Comparison of ENCODE assay signal across 2 fruit fly cellular contexts in genomic region chr2L:2214004-2214403, dm6.
A peak's percentile ranks its signal among the peaks of the same experiment; 100 is the strongest.
TF ChIP-seq lines count a peak whose summit lies in the region.

Gene Uch, minus strand, starts transcription at chr2L:2214211.
Gene CG34174, plus strand, starts transcription at chr2L:2214266.

TF ChIP-seq in whole organism, adult, 20 proteins besides CTCF, POLR2A, EP300 and RAD21 (continued from another document):
- peak; percentile 51 for TF ChIP-seq CG11617 (GFP tag; optimal IDR thresholded peaks at IDR 0.05; lab: Kevin White, UChicago)
- TF ChIP-seq Crg-1 (GFP tag; optimal IDR thresholded peaks at IDR 0.05; lab: Kevin White, UChicago) = peak; percentile 78
TF ChIP-seq in whole organism, adult: peak in this region for 12.

TF ChIP-seq in whole organism, embryonic, 481 proteins besides CTCF, POLR2A, EP300 and RAD21 (continued from another document and continues in another):
- no peak for TF ChIP-seq btn (GFP tag; optimal IDR thresholded peaks at IDR 0.05; lab: Kevin White, UChicago)
- no peak for TF ChIP-seq CG32532 (GFP tag; IDR thresholded peaks at IDR 0.05; lab: Robert Waterston, UW)
- peak; percentile 9 for TF ChIP-seq gro (GFP tag; optimal IDR thresholded peaks at IDR 0.05; lab: Kevin White, UChicago)
- TF ChIP-seq cwo (GFP tag; optimal IDR thresholded peaks at IDR 0.05; lab: Kevin White, UChicago) = no peak
- TF ChIP-seq Dref (GFP tag; IDR thresholded peaks at IDR 0.05; lab: Robert Waterston, UW) = peak; percentile 60
- TF ChIP-seq CG30431 (GFP tag; optimal IDR thresholded peaks at IDR 0.05; lab: Kevin White, UChicago) = no peak
- TF ChIP-seq dmrt99B (tag; optimal IDR thresholded peaks at IDR 0.05; lab: Kevin White, UChicago) = no peak
- peak in 1 of 2 experiments; percentile 19 for TF ChIP-seq Trl (optimal IDR thresholded peaks at IDR 0.05; lab: Kevin White, UChicago)
- TF ChIP-seq Trl (GFP tag; optimal IDR thresholded peaks at IDR 0.05; lab: Kevin White, UChicago) = peak; percentile 4
- TF ChIP-seq grau (tag; optimal IDR thresholded peaks at IDR 0.05; lab: Kevin White, UChicago) = peak; percentile 34
- peak; percentile 74 for TF ChIP-seq hkb (optimal IDR thresholded peaks at IDR 0.05; lab: Kevin White, UChicago)
- no peak for TF ChIP-seq hkb (GFP tag; IDR thresholded peaks at IDR 0.05; lab: Robert Waterston, UW)
- TF ChIP-seq lbe (GFP tag; optimal IDR thresholded peaks at IDR 0.05; lab: Kevin White, UChicago) = peak; percentile 43
- no peak for TF ChIP-seq CG4730 (GFP tag; IDR thresholded peaks at IDR 0.05; lab: Robert Waterston, UW)
- peak; percentile 67; the same call in 1 of the 2 replicates for TF ChIP-seq amos (GFP tag; IDR thresholded peaks at IDR 0.05; lab: Robert Waterston, UW; ENCODE audit: partially characterized antibody)
- TF ChIP-seq CG9215 (GFP tag; IDR thresholded peaks at IDR 0.05; lab: Robert Waterston, UW) = no peak
- TF ChIP-seq CG17829 (tag; optimal IDR thresholded peaks at IDR 0.05; lab: Kevin White, UChicago) = peak; percentile 19
- no peak for TF ChIP-seq jumu (GFP tag; optimal IDR thresholded peaks at IDR 0.05; lab: Kevin White, UChicago)
- TF ChIP-seq Sin3A (optimal IDR thresholded peaks at IDR 0.05; lab: Kevin White, UChicago) = peak; percentile 43
- TF ChIP-seq Ravus (GFP tag; IDR thresholded peaks at IDR 0.05; lab: Robert Waterston, UW) = no peak
- peak; percentile 3 for TF ChIP-seq Bteb2 (GFP tag; optimal IDR thresholded peaks at IDR 0.05; lab: Kevin White, UChicago)
- no peak for TF ChIP-seq crol (GFP tag; IDR thresholded peaks at IDR 0.05; lab: Robert Waterston, UW)
- peak; percentile 21 for TF ChIP-seq CG12155 (GFP tag; optimal IDR thresholded peaks at IDR 0.05; lab: Kevin White, UChicago)
- peak; percentile 79 for TF ChIP-seq BEAF-32 (GFP tag; optimal IDR thresholded peaks at IDR 0.05; lab: Kevin White, UChicago)
- peak; percentile 42 for TF ChIP-seq CG4617 (GFP tag; optimal IDR thresholded peaks at IDR 0.05; lab: Kevin White, UChicago; ENCODE audit: borderline replicate concordance)
- no peak for TF ChIP-seq CG1529 (GFP tag; optimal IDR thresholded peaks at IDR 0.05; lab: Kevin White, UChicago)
- no peak for TF ChIP-seq CG17359 (tag; optimal IDR thresholded peaks at IDR 0.05; lab: Kevin White, UChicago)
- TF ChIP-seq psq (GFP tag; optimal IDR thresholded peaks at IDR 0.05; lab: Kevin White, UChicago) = no peak
- TF ChIP-seq dpn (GFP tag; optimal IDR thresholded peaks at IDR 0.05; lab: Kevin White, UChicago) = peak in 1 of 2 experiments; percentile 31
- TF ChIP-seq aop (GFP tag; IDR thresholded peaks at IDR 0.05; lab: Robert Waterston, UW) = no peak
- TF ChIP-seq Drgx (GFP tag; IDR thresholded peaks at IDR 0.05; lab: Robert Waterston, UW) = no peak
- peak; percentile 46; the same call in 1 of the 2 replicates for TF ChIP-seq inv (GFP tag; IDR thresholded peaks at IDR 0.05; lab: Robert Waterston, UW; ENCODE audit: partially characterized antibody)
- TF ChIP-seq Camta (GFP tag; optimal IDR thresholded peaks at IDR 0.05; lab: Kevin White, UChicago) = no peak
- TF ChIP-seq Lhr (GFP tag; optimal IDR thresholded peaks at IDR 0.05; lab: Kevin White, UChicago) = peak; percentile 66
- no peak for TF ChIP-seq CG4282 (GFP tag; optimal IDR thresholded peaks at IDR 0.05; lab: Kevin White, UChicago)
- peak; percentile 12 for TF ChIP-seq CG9727 (GFP tag; optimal IDR thresholded peaks at IDR 0.05; lab: Kevin White, UChicago)
- peak; percentile 55; the same call in 1 of the 3 replicates for TF ChIP-seq CG34422 (GFP tag; IDR thresholded peaks at IDR 0.05; lab: Robert Waterston, UW)
- no peak for TF ChIP-seq sd (tag; optimal IDR thresholded peaks at IDR 0.05; lab: Kevin White, UChicago)
- TF ChIP-seq CG6272 (GFP tag; IDR thresholded peaks at IDR 0.05; lab: Robert Waterston, UW) = no peak
- TF ChIP-seq HLHmδ (GFP tag; optimal IDR thresholded peaks at IDR 0.05; lab: Kevin White, UChicago) = no peak
- no peak for TF ChIP-seq C15 (GFP tag; IDR thresholded peaks at IDR 0.05; lab: Robert Waterston, UW)
- TF ChIP-seq CG3847 (GFP tag; IDR thresholded peaks at IDR 0.05; lab: Robert Waterston, UW) = peak; percentile 63
- TF ChIP-seq crc (GFP tag; optimal IDR thresholded peaks at IDR 0.05; lab: Kevin White, UChicago) = no peak
- TF ChIP-seq CG15073 (GFP tag; optimal IDR thresholded peaks at IDR 0.05; lab: Kevin White, UChicago) = no peak
- no peak for TF ChIP-seq Hr3 (GFP tag; optimal IDR thresholded peaks at IDR 0.05; lab: Kevin White, UChicago)
- TF ChIP-seq BtbVII (GFP tag; optimal IDR thresholded peaks at IDR 0.05; lab: Kevin White, UChicago) = peak; percentile 15
- peak; percentile 7 for TF ChIP-seq tin (GFP tag; optimal IDR thresholded peaks at IDR 0.05; lab: Kevin White, UChicago)
- no peak for TF ChIP-seq emc (GFP tag; optimal IDR thresholded peaks at IDR 0.05; lab: Kevin White, UChicago)
- TF ChIP-seq chn (GFP tag; optimal IDR thresholded peaks at IDR 0.05; lab: Kevin White, UChicago) = no peak
- TF ChIP-seq CG17186 (GFP tag; optimal IDR thresholded peaks at IDR 0.05; lab: Kevin White, UChicago) = peak; percentile 24
- peak; percentile 24 for TF ChIP-seq nerfin-1 (tag; optimal IDR thresholded peaks at IDR 0.05; lab: Kevin White, UChicago)
- TF ChIP-seq slp2 (GFP tag; optimal IDR thresholded peaks at IDR 0.05; lab: Kevin White, UChicago) = no peak
- no peak for TF ChIP-seq pfk (GFP tag; optimal IDR thresholded peaks at IDR 0.05; lab: Kevin White, UChicago)
- TF ChIP-seq Bgb (GFP tag; IDR thresholded peaks at IDR 0.05; lab: Robert Waterston, UW; ENCODE audit: partially characterized antibody) = peak; percentile 68
- TF ChIP-seq bowl (GFP tag; IDR thresholded peaks at IDR 0.05; lab: Robert Waterston, UW) = no peak
- peak; percentile 27 for TF ChIP-seq Nf-YC (tag; optimal IDR thresholded peaks at IDR 0.05; lab: Kevin White, UChicago)
- TF ChIP-seq CG16863 (GFP tag; optimal IDR thresholded peaks at IDR 0.05; lab: Kevin White, UChicago) = no peak
- TF ChIP-seq usp (GFP tag; optimal IDR thresholded peaks at IDR 0.05; lab: Kevin White, UChicago) = no peak
- peak; percentile 70 for TF ChIP-seq Sry-δ (GFP tag; optimal IDR thresholded peaks at IDR 0.05; lab: Kevin White, UChicago)
- TF ChIP-seq bbx (GFP tag; IDR thresholded peaks at IDR 0.05; lab: Robert Waterston, UW; ENCODE audit: partially characterized antibody) = peak; percentile 47
- no peak for TF ChIP-seq insv (GFP tag; optimal IDR thresholded peaks at IDR 0.05; lab: Kevin White, UChicago)
- TF ChIP-seq CG12299 (tag; optimal IDR thresholded peaks at IDR 0.05; lab: Kevin White, UChicago) = peak; percentile 22
- no peak for TF ChIP-seq Six4 (GFP tag; optimal IDR thresholded peaks at IDR 0.05; lab: Kevin White, UChicago)
- TF ChIP-seq HHEX (GFP tag; optimal IDR thresholded peaks at IDR 0.05; lab: Kevin White, UChicago) = no peak
- TF ChIP-seq CG4424 (GFP tag; optimal IDR thresholded peaks at IDR 0.05; lab: Kevin White, UChicago) = no peak
- TF ChIP-seq unc-4 (GFP tag; IDR thresholded peaks at IDR 0.05; lab: Robert Waterston, UW; ENCODE audit: partially characterized antibody) = peak; percentile 77
- TF ChIP-seq mirr (GFP tag; optimal IDR thresholded peaks at IDR 0.05; lab: Kevin White, UChicago) = no peak
- peak; percentile 29 for TF ChIP-seq abd-A (tag; optimal IDR thresholded peaks at IDR 0.05; lab: Kevin White, UChicago)
- peak; percentile 24 for TF ChIP-seq bcd (GFP tag; optimal IDR thresholded peaks at IDR 0.05; lab: Kevin White, UChicago)
- no peak for TF ChIP-seq CG1792 (GFP tag; optimal IDR thresholded peaks at IDR 0.05; lab: Kevin White, UChicago)
- TF ChIP-seq Atf6 (GFP tag; IDR thresholded peaks at IDR 0.05; lab: Robert Waterston, UW) = no peak
- TF ChIP-seq nmo (GFP tag; optimal IDR thresholded peaks at IDR 0.05; lab: Kevin White, UChicago) = peak; percentile 71
- no peak for TF ChIP-seq CG13775 (GFP tag; optimal IDR thresholded peaks at IDR 0.05; lab: Kevin White, UChicago)
- no peak for TF ChIP-seq CG4854 (GFP tag; optimal IDR thresholded peaks at IDR 0.05; lab: Kevin White, UChicago)
- TF ChIP-seq kni (GFP tag; optimal IDR thresholded peaks at IDR 0.05; lab: Kevin White, UChicago) = peak; percentile 18
- TF ChIP-seq CG5953 (GFP tag; IDR thresholded peaks at IDR 0.05; lab: Robert Waterston, UW) = no peak
- TF ChIP-seq cad (GFP tag; optimal IDR thresholded peaks at IDR 0.05; lab: Kevin White, UChicago) = no peak
- TF ChIP-seq stc (GFP tag; IDR thresholded peaks at IDR 0.05; lab: Robert Waterston, UW) = no peak
- TF ChIP-seq Mad (GFP tag; optimal IDR thresholded peaks at IDR 0.05; lab: Kevin White, UChicago) = no peak
- TF ChIP-seq Max (GFP tag; optimal IDR thresholded peaks at IDR 0.05; lab: Kevin White, UChicago) = peak; percentile 20
- no peak for TF ChIP-seq CG10462 (GFP tag; optimal IDR thresholded peaks at IDR 0.05; lab: Kevin White, UChicago)
- TF ChIP-seq CG2120 (GFP tag; optimal IDR thresholded peaks at IDR 0.05; lab: Kevin White, UChicago) = peak; percentile 5
- no peak for TF ChIP-seq salm (tag; optimal IDR thresholded peaks at IDR 0.05; lab: Kevin White, UChicago)
- peak; percentile 45 for TF ChIP-seq CG10147 (GFP tag; optimal IDR thresholded peaks at IDR 0.05; lab: Kevin White, UChicago)
- no peak for TF ChIP-seq dati (GFP tag; IDR thresholded peaks at IDR 0.05; lab: Robert Waterston, UW)
- TF ChIP-seq Oaz (GFP tag; IDR thresholded peaks at IDR 0.05; lab: Robert Waterston, UW) = no peak
- no peak for TF ChIP-seq luna (GFP tag; optimal IDR thresholded peaks at IDR 0.05; lab: Kevin White, UChicago)
- TF ChIP-seq ranshi (GFP tag; IDR thresholded peaks at IDR 0.05; lab: Robert Waterston, UW) = no peak
- TF ChIP-seq HmgZ (tag; optimal IDR thresholded peaks at IDR 0.05; lab: Kevin White, UChicago) = peak; percentile 65
- TF ChIP-seq CG3726 (GFP tag; IDR thresholded peaks at IDR 0.05; lab: Robert Waterston, UW) = no peak
- no peak for TF ChIP-seq CG11093 (GFP tag; IDR thresholded peaks at IDR 0.05; lab: Robert Waterston, UW)
- no peak for TF ChIP-seq oc (tag; optimal IDR thresholded peaks at IDR 0.05; lab: Kevin White, UChicago)
- peak; percentile 44 for TF ChIP-seq Abd-B (GFP tag; optimal IDR thresholded peaks at IDR 0.05; lab: Kevin White, UChicago)
- TF ChIP-seq ttk (GFP tag; IDR thresholded peaks at IDR 0.05; lab: Robert Waterston, UW) = no peak
- TF ChIP-seq Hsf (GFP tag; optimal IDR thresholded peaks at IDR 0.05; lab: Kevin White, UChicago) = peak; percentile 1
- TF ChIP-seq esg (GFP tag; conservative IDR thresholded peaks at IDR 0.05; lab: Robert Waterston, UW) = no peak
- TF ChIP-seq sna (GFP tag; IDR thresholded peaks at IDR 0.05; lab: Robert Waterston, UW; ENCODE audit: partially characterized antibody) = peak; percentile 79
- peak; percentile 81 for TF ChIP-seq sens (GFP tag; lab: Kevin White, UChicago)
- no peak for TF ChIP-seq jing (GFP tag; optimal IDR thresholded peaks at IDR 0.05; lab: Kevin White, UChicago)
- no peak for TF ChIP-seq lov (optimal IDR thresholded peaks at IDR 0.05; lab: Kevin White, UChicago)
- TF ChIP-seq lov (GFP tag; IDR thresholded peaks at IDR 0.05; lab: Robert Waterston, UW) = no peak
- TF ChIP-seq CG14710 (tag; optimal IDR thresholded peaks at IDR 0.05; lab: Kevin White, UChicago) = peak; percentile 100
- TF ChIP-seq Rx (GFP tag; IDR thresholded peaks at IDR 0.05; lab: Robert Waterston, UW) = no peak
- TF ChIP-seq dan (GFP tag; IDR thresholded peaks at IDR 0.05; lab: Robert Waterston, UW) = no peak
- TF ChIP-seq CrebB (tag; optimal IDR thresholded peaks at IDR 0.05; lab: Kevin White, UChicago) = no peak
- no peak for TF ChIP-seq CG18011 (GFP tag; optimal IDR thresholded peaks at IDR 0.05; lab: Kevin White, UChicago)
- TF ChIP-seq pzg (GFP tag; optimal IDR thresholded peaks at IDR 0.05; lab: Kevin White, UChicago) = peak; percentile 78
- TF ChIP-seq Ada2b (GFP tag; IDR thresholded peaks at IDR 0.05; lab: Robert Waterston, UW) = no peak
- TF ChIP-seq CG1024 (GFP tag; IDR thresholded peaks at IDR 0.05; lab: Robert Waterston, UW) = no peak
- peak; percentile 46; the same call in 1 of the 3 replicates for TF ChIP-seq CG17361 (GFP tag; IDR thresholded peaks at IDR 0.05; lab: Robert Waterston, UW)
- TF ChIP-seq fu2 (GFP tag; optimal IDR thresholded peaks at IDR 0.05; lab: Kevin White, UChicago) = peak; percentile 20
- TF ChIP-seq zf30C (GFP tag; optimal IDR thresholded peaks at IDR 0.05; lab: Kevin White, UChicago) = no peak
- no peak for TF ChIP-seq Fer2 (tag; optimal IDR thresholded peaks at IDR 0.05; lab: Kevin White, UChicago)
- no peak for TF ChIP-seq Elba2 (GFP tag; optimal IDR thresholded peaks at IDR 0.05; lab: Kevin White, UChicago)
- TF ChIP-seq CG15601 (tag; optimal IDR thresholded peaks at IDR 0.05; lab: Kevin White, UChicago) = peak; percentile 42
- no peak for TF ChIP-seq CG11723 (GFP tag; optimal IDR thresholded peaks at IDR 0.05; lab: Kevin White, UChicago)
- TF ChIP-seq en (GFP tag; optimal IDR thresholded peaks at IDR 0.05; lab: Kevin White, UChicago) = no peak
- TF ChIP-seq Ets97D (GFP tag; optimal IDR thresholded peaks at IDR 0.05; lab: Kevin White, UChicago) = peak; percentile 65
- TF ChIP-seq lmd (GFP tag; IDR thresholded peaks at IDR 0.05; lab: Robert Waterston, UW) = no peak
- peak; percentile 11 for TF ChIP-seq CG9437 (GFP tag; optimal IDR thresholded peaks at IDR 0.05; lab: Kevin White, UChicago)
- TF ChIP-seq CG9876 (GFP tag; optimal IDR thresholded peaks at IDR 0.05; lab: Kevin White, UChicago) = no peak
- TF ChIP-seq CG14860 (GFP tag; IDR thresholded peaks at IDR 0.05; lab: Robert Waterston, UW; ENCODE audit: partially characterized antibody) = peak; percentile 64
- no peak for TF ChIP-seq CG8089 (GFP tag; optimal IDR thresholded peaks at IDR 0.05; lab: Kevin White, UChicago)
- TF ChIP-seq CG34224 (GFP tag; IDR thresholded peaks at IDR 0.05; lab: Robert Waterston, UW; ENCODE audit: partially characterized antibody) = peak; percentile 68; the same call in 2 of the 3 replicates
- peak; percentile 64 for TF ChIP-seq CG2116 (GFP tag; optimal IDR thresholded peaks at IDR 0.05; lab: Kevin White, UChicago)
- no peak for TF ChIP-seq sob (GFP tag; IDR thresholded peaks at IDR 0.05; lab: Robert Waterston, UW)
- TF ChIP-seq Chrac-16 (GFP tag; optimal IDR thresholded peaks at IDR 0.05; lab: Kevin White, UChicago) = peak; percentile 5
- TF ChIP-seq Scr (GFP tag; IDR thresholded peaks at IDR 0.05; lab: Robert Waterston, UW; ENCODE audit: partially characterized antibody) = peak; percentile 78
- TF ChIP-seq fd64A (GFP tag; optimal IDR thresholded peaks at IDR 0.05; lab: Kevin White, UChicago) = no peak
- no peak for TF ChIP-seq CG11695 (GFP tag; IDR thresholded peaks at IDR 0.05; lab: Robert Waterston, UW)
- no peak for TF ChIP-seq pita (GFP tag; optimal IDR thresholded peaks at IDR 0.05; lab: Kevin White, UChicago)
- no peak for TF ChIP-seq CG11696 (GFP tag; IDR thresholded peaks at IDR 0.05; lab: Robert Waterston, UW)
- TF ChIP-seq CG4707 (GFP tag; optimal IDR thresholded peaks at IDR 0.05; lab: Kevin White, UChicago) = no peak
